Fruit fly (Drosophila melanogaster) whole organism, embryonic: ENCODE measurements around the gene CG15894.
A peak's percentile ranks its signal among the peaks of the same experiment; 100 is the strongest.

Experiments used
- Aef1 ChIP-seq: fragments of 200-800 bp; sonication (Bioruptor generic); IDR thresholded peaks from 3 replicates; pipeline ENCODE4 v1.3.6; 2022; ENCODE audit warnings: missing biosample characterization, missing genetic modification characterization
- CG11695 ChIP-seq: fragments of 200-800 bp; sonication (Bioruptor generic); IDR thresholded peaks from 3 replicates; pipeline ENCODE4 v1.3.6; 2022; ENCODE audit warnings: missing biosample characterization, missing genetic modification characterization
- CG11696 ChIP-seq: fragments of 200-800 bp; sonication (Bioruptor generic); IDR thresholded peaks from 2 replicates; pipeline ENCODE4 v1.3.6; 2022; ENCODE audit warnings: missing biosample characterization, missing genetic modification characterization
- CG12104 ChIP-seq: fragments of 200-800 bp; sonication (Bioruptor generic); optimal IDR thresholded peaks from 3 replicates; lab custom pipeline; 2016; ENCODE audit warnings: missing biosample characterization, missing genetic modification characterization
- CG12236 ChIP-seq: fragments of 200-800 bp; sonication (Bioruptor generic); optimal IDR thresholded peaks from 2 replicates; lab custom pipeline; 2016; ENCODE audit warnings: missing biosample characterization, missing genetic modification characterization
- CG15269 ChIP-seq: fragments of 200-800 bp; sonication (Bioruptor generic); optimal IDR thresholded peaks from 2 replicates; lab custom pipeline; 2018; ENCODE audit warnings: missing biosample characterization, mild to moderate bottlenecking, missing genetic modification characterization, moderate library complexity
- CG1603 ChIP-seq: fragments of 200-800 bp; sonication (Bioruptor generic); optimal IDR thresholded peaks from 2 replicates; lab custom pipeline; 2019; ENCODE audit warnings: missing biosample characterization, mild to moderate bottlenecking, missing genetic modification characterization, moderate library complexity
- CG1792 ChIP-seq: fragments of 200-800 bp; sonication (Bioruptor generic); optimal IDR thresholded peaks from 2 replicates; lab custom pipeline; 2016; ENCODE audit warnings: missing biosample characterization, missing genetic modification characterization
- CG2199 ChIP-seq: fragments of 200-800 bp; sonication (Bioruptor generic); IDR thresholded peaks from 3 replicates; pipeline ENCODE4 v1.3.6; 2022; ENCODE audit warnings: missing biosample characterization, missing genetic modification characterization
- CG31365 ChIP-seq: fragments of 200-800 bp; sonication (Bioruptor generic); optimal IDR thresholded peaks from 2 replicates; lab custom pipeline; 2018; ENCODE audit warnings: missing biosample characterization, mild to moderate bottlenecking, missing genetic modification characterization
- CG3407 ChIP-seq: fragments of 200-800 bp; sonication (Bioruptor generic); optimal IDR thresholded peaks from 2 replicates; lab custom pipeline; 2018; ENCODE audit warnings: missing biosample characterization, mild to moderate bottlenecking, missing genetic modification characterization
- CG34422 ChIP-seq: fragments of 200-800 bp; sonication (Bioruptor generic); IDR thresholded peaks from 3 replicates; pipeline ENCODE4 v1.3.6; 2022; ENCODE audit warnings: missing biosample characterization, missing genetic modification characterization
- CG4360 ChIP-seq: fragments of 200-800 bp; sonication (Bioruptor generic); IDR thresholded peaks from 2 replicates; pipeline ENCODE4 v1.3.6; 2022; ENCODE audit warnings: missing biosample characterization, missing genetic modification characterization
- CG5245 ChIP-seq: fragments of 200-800 bp; sonication (Bioruptor generic); optimal IDR thresholded peaks from 3 replicates; lab custom pipeline; 2016; ENCODE audit warnings: missing biosample characterization, missing genetic modification characterization
- CG6654 ChIP-seq: fragments of 200-800 bp; sonication (Bioruptor generic); optimal IDR thresholded peaks from 2 replicates; lab custom pipeline; 2017; ENCODE audit warnings: missing biosample characterization, mild to moderate bottlenecking, missing genetic modification characterization
- CG7372 ChIP-seq: fragments of 200-800 bp; sonication (Bioruptor generic); IDR thresholded peaks from 2 replicates; pipeline ENCODE4 v1.3.6; 2022; ENCODE audit warnings: missing biosample characterization, missing genetic modification characterization
- CG7786 ChIP-seq: fragments of 200-800 bp; sonication (Bioruptor generic); optimal IDR thresholded peaks from 2 replicates; lab custom pipeline; 2016; ENCODE audit warnings: missing biosample characterization, missing genetic modification characterization
- CG8359 ChIP-seq: fragments of 200-800 bp; sonication (Bioruptor generic); optimal IDR thresholded peaks from 2 replicates; lab custom pipeline; 2017; ENCODE audit warnings: missing biosample characterization, mild to moderate bottlenecking, missing genetic modification characterization, borderline replicate concordance
- CG8924 ChIP-seq: fragments of 200-800 bp; optimal IDR thresholded peaks from 3 replicates; lab custom pipeline; 2019; ENCODE audit warnings: missing biosample characterization, mild to moderate bottlenecking, missing genetic modification characterization, moderate library complexity
- Eip74EF ChIP-seq, 2 experiments: fragments of 200-800 bp in 1 of 2; fragments of >200 bp in 1 of 2; sonication (Bioruptor generic) in 1 of 2; optimal IDR thresholded peaks; 2 replicates each; lab custom pipeline; 2017 to 2019; ENCODE audit warnings: missing biosample characterization in 2 of 2, missing genetic modification characterization in 2 of 2, mild to moderate bottlenecking in 1 of 2, moderate library complexity in 1 of 2
- Ets65A ChIP-seq: fragments of 200-800 bp; sonication (Bioruptor generic); peaks from one replicate; lab custom pipeline; 2016; ENCODE audit warnings: missing biosample characterization, missing genetic modification characterization
- GATAe ChIP-seq: fragments of 200-800 bp; sonication (Bioruptor generic); conservative IDR thresholded peaks from 2 replicates; pipeline ENCODE4 v1.3.6; 2022; ENCODE audit warnings: missing biosample characterization, missing genetic modification characterization
- HLH3B ChIP-seq: fragments of 200-800 bp; sonication (Bioruptor generic); IDR thresholded peaks from 2 replicates; pipeline ENCODE4 v1.3.6; 2022; ENCODE audit warnings: missing biosample characterization, missing genetic modification characterization
- Lpt ChIP-seq: fragments of >200 bp; optimal IDR thresholded peaks from 2 replicates; lab custom pipeline; 2018; ENCODE audit warnings: missing biosample characterization, missing genetic modification characterization
- Neu2 ChIP-seq: fragments of 200-800 bp; sonication (Bioruptor generic); optimal IDR thresholded peaks from 3 replicates; lab custom pipeline; 2016; ENCODE audit warnings: missing biosample characterization, missing genetic modification characterization, borderline replicate concordance
- NfI ChIP-seq: fragments of 200-800 bp; sonication (Bioruptor generic); optimal IDR thresholded peaks from 3 replicates; lab custom pipeline; 2018; ENCODE audit warnings: missing biosample characterization, mild to moderate bottlenecking, missing genetic modification characterization, moderate library complexity
- Oli ChIP-seq: fragments of 200-800 bp; sonication (Bioruptor generic); optimal IDR thresholded peaks from 2 replicates; lab custom pipeline; 2018; ENCODE audit warnings: missing biosample characterization, mild to moderate bottlenecking, missing genetic modification characterization, moderate library complexity
- Optix ChIP-seq: fragments of 200-800 bp; sonication (Bioruptor generic); IDR thresholded peaks from 3 replicates; pipeline ENCODE4 v1.3.6; 2022; ENCODE audit warnings: missing biosample characterization, missing genetic modification characterization
- Ptx1 ChIP-seq: fragments of 200-800 bp; sonication (Bioruptor generic); IDR thresholded peaks from 2 replicates; pipeline ENCODE4 v1.3.6; 2022; ENCODE audit warnings: missing biosample characterization, missing genetic modification characterization
- bab2 ChIP-seq: fragments of 200-800 bp; sonication (Bioruptor generic); optimal IDR thresholded peaks from 2 replicates; lab custom pipeline; 2016; ENCODE audit warnings: missing biosample characterization, missing genetic modification characterization
- bowl ChIP-seq: fragments of 200-800 bp; sonication (Bioruptor generic); IDR thresholded peaks from 2 replicates; pipeline ENCODE4 v1.3.6; 2022; ENCODE audit warnings: missing biosample characterization, missing genetic modification characterization
- bsh ChIP-seq, 2 experiments: fragments of 200-800 bp; sonication (Bioruptor generic); optimal IDR thresholded peaks; 2 replicates each; lab custom pipeline; 2017 to 2018; ENCODE audit warnings: mild to moderate bottlenecking in 2 of 2, missing biosample characterization in 2 of 2, missing genetic modification characterization in 2 of 2, moderate library complexity in 1 of 2
- cad ChIP-seq: fragments of >200 bp; optimal IDR thresholded peaks from 2 replicates; lab custom pipeline; 2017; ENCODE audit warnings: missing biosample characterization, missing genetic modification characterization
- cg ChIP-seq: fragments of 200-800 bp; sonication (Bioruptor generic); optimal IDR thresholded peaks from 3 replicates; lab custom pipeline; 2019; ENCODE audit warnings: missing biosample characterization, mild to moderate bottlenecking, missing genetic modification characterization, moderate library complexity
- croc ChIP-seq: fragments of 200-800 bp; sonication (Bioruptor generic); conservative IDR thresholded peaks from 3 replicates; pipeline ENCODE4 v1.3.6; 2022; ENCODE audit warnings: missing biosample characterization, missing genetic modification characterization
- da ChIP-seq: fragments of 200-800 bp; sonication (Bioruptor generic); optimal IDR thresholded peaks from 2 replicates; lab custom pipeline; 2016; ENCODE audit warnings: missing biosample characterization, missing genetic modification characterization
- dmrt99B ChIP-seq: fragments of 200-800 bp; sonication (Bioruptor generic); optimal IDR thresholded peaks from 2 replicates; lab custom pipeline; 2018; ENCODE audit warnings: missing biosample characterization, mild to moderate bottlenecking, missing genetic modification characterization, moderate library complexity
- jigr1 ChIP-seq: fragments of 200-800 bp; sonication (Bioruptor generic); IDR thresholded peaks from 3 replicates; pipeline ENCODE4 v1.3.6; 2022; ENCODE audit warnings: missing biosample characterization, missing genetic modification characterization
- klu ChIP-seq: fragments of 200-800 bp; sonication (Bioruptor generic); IDR thresholded peaks from 2 replicates; pipeline ENCODE4 v1.3.6; 2022; ENCODE audit warnings: missing biosample characterization, missing genetic modification characterization
- nmo ChIP-seq: fragments of 200-800 bp; sonication (Bioruptor generic); optimal IDR thresholded peaks from 2 replicates; lab custom pipeline; 2018; ENCODE audit warnings: missing biosample characterization, mild to moderate bottlenecking, missing genetic modification characterization, moderate library complexity
- org-1 ChIP-seq: fragments of 200-800 bp; sonication (Bioruptor generic); optimal IDR thresholded peaks from 2 replicates; lab custom pipeline; 2017; ENCODE audit warnings: missing biosample characterization, missing genetic modification characterization
- p53 ChIP-seq: fragments of 200-800 bp; sonication (Bioruptor generic); optimal IDR thresholded peaks from 2 replicates; lab custom pipeline; 2016; ENCODE audit warnings: missing biosample characterization, missing genetic modification characterization
- pb ChIP-seq: fragments of 200-800 bp; sonication (Bioruptor generic); optimal IDR thresholded peaks from 3 replicates; lab custom pipeline; 2016; ENCODE audit warnings: missing biosample characterization, missing genetic modification characterization
- ranshi ChIP-seq: fragments of 200-800 bp; sonication (Bioruptor generic); IDR thresholded peaks from 2 replicates; pipeline ENCODE4 v1.3.6; 2022; ENCODE audit warnings: missing biosample characterization, missing genetic modification characterization
- sc ChIP-seq, 3 experiments: fragments of >200 bp in 2 of 3; fragments of 200-800 bp in 1 of 3; sonication (Bioruptor generic) in 1 of 3; optimal IDR thresholded peaks; 2 replicates in 2 of 3; 3 replicates in 1 of 3; lab custom pipeline; 2017; ENCODE audit warnings: mild to moderate bottlenecking in 1 of 3, missing biosample characterization in 1 of 3, missing genetic modification characterization in 1 of 3, missing genetic modification reagents in 1 of 3
- stwl ChIP-seq: fragments of 200-800 bp; sonication (Bioruptor generic); optimal IDR thresholded peaks from 3 replicates; lab custom pipeline; 2018; ENCODE audit warnings: missing biosample characterization, mild to moderate bottlenecking, missing genetic modification characterization, moderate library complexity
- tx ChIP-seq: fragments of 200-800 bp; sonication (Bioruptor generic); optimal IDR thresholded peaks from 2 replicates; lab custom pipeline; 2016; ENCODE audit warnings: missing biosample characterization, missing genetic modification characterization
- wor ChIP-seq: fragments of 200-800 bp; sonication (Bioruptor generic); IDR thresholded peaks from 2 replicates; pipeline ENCODE4 v1.3.6; 2022; ENCODE audit warnings: missing biosample characterization, missing genetic modification characterization
- zen ChIP-seq: fragments of 200-800 bp; sonication (Bioruptor generic); optimal IDR thresholded peaks from 3 replicates; lab custom pipeline; 2018; ENCODE audit warnings: missing biosample characterization, mild to moderate bottlenecking, missing genetic modification characterization, moderate library complexity
- zen2 ChIP-seq: fragments of 200-800 bp; sonication (Bioruptor generic); IDR thresholded peaks from 3 replicates; pipeline ENCODE4 v1.3.6; 2022; ENCODE audit warnings: missing biosample characterization, missing genetic modification characterization; ENCODE audit not compliant: partially characterized antibody

The CG15894 gene

dm6 chrX:6375636-6376035, 66.6 kb downstream of the CG15894 start (continued):
- TF ChIP-seq jigr1 (GFP tag; lab: Robert Waterston, UW) (no peak), CG31365 (no peak), GATAe (GFP tag; lab: Robert Waterston, UW) (no peak), nmo (GFP tag; lab: Kevin White, UChicago) (peak; percentile 59), Lpt (no peak), CG11696 (no peak), Neu2 (GFP tag; lab: Kevin White, UChicago) (no peak), bsh (GFP tag; optimal IDR thresholded peaks at IDR 0.05; lab: Kevin White, UChicago) (peak in 1 of 2 experiments; percentile 40), HLH3B (GFP tag; lab: Robert Waterston, UW) (0 out of 2 replicates have a peak, but pooled peaks have one; percentile 25), zen2 (GFP tag; lab: Robert Waterston, UW) (no peak), zen (tag; lab: Kevin White, UChicago) (no peak), cad (GFP tag; lab: Kevin White, UChicago) (no peak), bowl (GFP tag; lab: Robert Waterston, UW) (no peak), org-1 (peak; percentile 49), CG7786 (GFP tag; lab: Kevin White, UChicago) (peak; percentile 30), CG12236 (GFP tag; lab: Kevin White, UChicago) (peak; percentile 14), Eip74EF (GFP tag; optimal IDR thresholded peaks at IDR 0.05; lab: Kevin White, UChicago) (peak in 1 of 2 experiments; percentile 4), CG12104 (GFP tag; lab: Kevin White, UChicago) (no peak), CG6654 (no peak), p53 (GFP tag; lab: Kevin White, UChicago) (no peak), pb (GFP tag; lab: Kevin White, UChicago) (peak; percentile 14), stwl (tag; lab: Kevin White, UChicago) (no peak), sc (optimal IDR thresholded peaks at IDR 0.05; lab: Kevin White, UChicago) (no peak), sc (GFP tag; optimal IDR thresholded peaks at IDR 0.05; lab: Kevin White, UChicago) (no peak), CG2199 (GFP tag; lab: Robert Waterston, UW) (no peak), CG15269 (tag; lab: Kevin White, UChicago) (peak; percentile 60), CG34422 (GFP tag; lab: Robert Waterston, UW) (no peak), Optix (GFP tag; lab: Robert Waterston, UW) (no peak), CG4360 (GFP tag; lab: Robert Waterston, UW) (no peak), Ets65A (GFP tag; lab: Kevin White, UChicago) (peak; percentile 97), CG1792 (GFP tag; lab: Kevin White, UChicago) (peak; percentile 27), Oli (tag; lab: Kevin White, UChicago) (peak; percentile 43), CG11695 (0 out of 3 replicates have a peak, but pooled peaks have one; percentile 22), CG8924 (tag; lab: Kevin White, UChicago) (peak; percentile 38), CG1603 (tag; lab: Kevin White, UChicago) (peak; percentile 64), CG3407 (no peak), da (no peak), dmrt99B (tag; lab: Kevin White, UChicago) (peak; percentile 67), croc (GFP tag; lab: Robert Waterston, UW) (no peak), CG8359 (GFP tag; lab: Kevin White, UChicago) (no peak), Aef1 (GFP tag; lab: Robert Waterston, UW) (no peak), Ptx1 (GFP tag; lab: Robert Waterston, UW) (peak; percentile 57), wor (GFP tag; lab: Robert Waterston, UW) (no peak), tx (GFP tag; lab: Kevin White, UChicago) (no peak), bab2 (GFP tag; lab: Kevin White, UChicago) (peak; percentile 42), CG5245 (peak; percentile 10), NfI (GFP tag; lab: Kevin White, UChicago) (peak; percentile 38), klu (GFP tag; lab: Robert Waterston, UW) (0 out of 2 replicates have a peak, but pooled peaks have one; percentile 17), CG7372 (GFP tag; lab: Robert Waterston, UW) (no peak), cg (no peak), ranshi (peak; percentile 49; the same call in 1 of the 2 replicates)
